Fruit fly (Drosophila melanogaster) whole organism, embryonic: ENCODE measurements around the gene CG5359.
A peak's percentile ranks its signal among the peaks of the same experiment; 100 is the strongest.

Source experiments
- Asciz ChIP-seq: fragments of 200-800 bp; sonication (Bioruptor generic); optimal IDR thresholded peaks from 2 replicates; lab custom pipeline; 2017; ENCODE audit warnings: missing biosample characterization, mild to moderate bottlenecking, missing genetic modification characterization, missing genetic modification reagents
- Atf-2 ChIP-seq: fragments of 200-800 bp; sonication (Bioruptor generic); optimal IDR thresholded peaks from 2 replicates; lab custom pipeline; 2016; ENCODE audit warnings: missing biosample characterization, missing genetic modification characterization
- C15 ChIP-seq: fragments of 200-800 bp; sonication (Bioruptor generic); IDR thresholded peaks from 3 replicates; pipeline ENCODE4 v1.3.6; 2022; ENCODE audit warnings: missing biosample characterization, missing genetic modification characterization
- CG10543 ChIP-seq: fragments of 200-800 bp; sonication (Bioruptor generic); optimal IDR thresholded peaks from 3 replicates; lab custom pipeline; 2017; ENCODE audit warnings: missing biosample characterization, mild to moderate bottlenecking, missing genetic modification characterization, moderate library complexity
- CG12391 ChIP-seq: fragments of 200-800 bp; sonication (Bioruptor generic); optimal IDR thresholded peaks from 3 replicates; lab custom pipeline; 2018; ENCODE audit warnings: missing biosample characterization, mild to moderate bottlenecking, missing genetic modification characterization, moderate library complexity
- CG14014 ChIP-seq: fragments of 200-800 bp; sonication (Bioruptor generic); IDR thresholded peaks from 2 replicates; pipeline ENCODE4 v1.3.6; 2022; ENCODE audit warnings: missing biosample characterization, missing genetic modification characterization
- CG14441 ChIP-seq: fragments of 200-800 bp; sonication (Bioruptor generic); IDR thresholded peaks from 2 replicates; pipeline ENCODE4 v1.3.6; 2022; ENCODE audit warnings: missing biosample characterization, missing genetic modification characterization
- CG17359 ChIP-seq: fragments of 200-800 bp; sonication (Bioruptor generic); optimal IDR thresholded peaks from 3 replicates; lab custom pipeline; 2018; ENCODE audit warnings: missing biosample characterization, mild to moderate bottlenecking, missing genetic modification characterization, moderate library complexity
- CG1792 ChIP-seq: fragments of 200-800 bp; sonication (Bioruptor generic); optimal IDR thresholded peaks from 2 replicates; lab custom pipeline; 2016; ENCODE audit warnings: missing biosample characterization, missing genetic modification characterization
- CG18476 ChIP-seq: fragments of 200-800 bp; sonication (Bioruptor generic); optimal IDR thresholded peaks from 2 replicates; lab custom pipeline; 2016; ENCODE audit warnings: missing biosample characterization, mild to moderate bottlenecking, missing genetic modification characterization
- CG2712 ChIP-seq: fragments of 200-800 bp; optimal IDR thresholded peaks from 3 replicates; lab custom pipeline; 2019; ENCODE audit warnings: missing biosample characterization, mild to moderate bottlenecking, missing genetic modification characterization, moderate library complexity
- CG30403 ChIP-seq: fragments of 200-800 bp; sonication (Bioruptor generic); optimal IDR thresholded peaks from 3 replicates; lab custom pipeline; 2016; ENCODE audit warnings: missing biosample characterization, missing genetic modification characterization
- CG32767 ChIP-seq: fragments of 200-800 bp; sonication (Bioruptor generic); IDR thresholded peaks from 2 replicates; pipeline ENCODE4 v1.3.6; 2022; ENCODE audit warnings: missing biosample characterization, missing genetic modification characterization
- CG43689 ChIP-seq: fragments of 200-800 bp; sonication (Bioruptor generic); IDR thresholded peaks from 2 replicates; pipeline ENCODE4 v1.3.6; 2022; ENCODE audit warnings: missing biosample characterization, missing genetic modification characterization
- CG4730 ChIP-seq: fragments of 200-800 bp; sonication (Bioruptor generic); IDR thresholded peaks from 2 replicates; pipeline ENCODE4 v1.3.6; 2022; ENCODE audit warnings: missing biosample characterization, missing genetic modification characterization
- CG6175 ChIP-seq: fragments of 200-800 bp; sonication (Bioruptor generic); IDR thresholded peaks from 3 replicates; pipeline ENCODE4 v1.3.6; 2022; ENCODE audit warnings: missing biosample characterization, missing genetic modification characterization
- CG7786 ChIP-seq: fragments of 200-800 bp; sonication (Bioruptor generic); optimal IDR thresholded peaks from 2 replicates; lab custom pipeline; 2016; ENCODE audit warnings: missing biosample characterization, missing genetic modification characterization
- CG9876 ChIP-seq: fragments of 200-800 bp; sonication (Bioruptor generic); optimal IDR thresholded peaks from 2 replicates; lab custom pipeline; 2016; ENCODE audit warnings: missing biosample characterization, missing genetic modification characterization
- CTCF ChIP-seq: fragments of 200-800 bp; sonication (Bioruptor generic); optimal IDR thresholded peaks from 2 replicates; lab custom pipeline; 2017; ENCODE audit warnings: missing biosample characterization, mild to moderate bottlenecking, missing genetic modification characterization, moderate library complexity
- Deaf1 ChIP-seq: fragments of 200-800 bp; optimal IDR thresholded peaks from 3 replicates; lab custom pipeline; 2019; ENCODE audit warnings: missing biosample characterization, mild to moderate bottlenecking, missing genetic modification characterization, moderate library complexity
- Dp ChIP-seq: fragments of 200-800 bp; sonication (Bioruptor generic); optimal IDR thresholded peaks from 2 replicates; lab custom pipeline; 2018; ENCODE audit warnings: missing biosample characterization, mild to moderate bottlenecking, missing genetic modification characterization, moderate library complexity
- Ets65A ChIP-seq: fragments of 200-800 bp; sonication (Bioruptor generic); peaks from one replicate; lab custom pipeline; 2016; ENCODE audit warnings: missing biosample characterization, missing genetic modification characterization
- H2.0 ChIP-seq: fragments of 200-800 bp; sonication (Bioruptor generic); IDR thresholded peaks from 2 replicates; pipeline ENCODE4 v1.3.6; 2022; ENCODE audit warnings: missing biosample characterization, missing genetic modification characterization
- HLH54F ChIP-seq: fragments of 200-800 bp; sonication (Bioruptor generic); optimal IDR thresholded peaks from 3 replicates; lab custom pipeline; 2016; ENCODE audit warnings: missing biosample characterization, missing genetic modification characterization
- HLHmδ ChIP-seq: fragments of 200-800 bp; sonication (Bioruptor generic); optimal IDR thresholded peaks from 2 replicates; lab custom pipeline; 2018; ENCODE audit warnings: missing biosample characterization, mild to moderate bottlenecking, missing genetic modification characterization, moderate library complexity
- Hey ChIP-seq: fragments of 200-800 bp; sonication (Bioruptor generic); optimal IDR thresholded peaks from 3 replicates; lab custom pipeline; 2018; ENCODE audit warnings: missing biosample characterization, mild to moderate bottlenecking, missing genetic modification characterization
- Hr3 ChIP-seq: fragments of 200-800 bp; sonication (Bioruptor generic); optimal IDR thresholded peaks from 3 replicates; lab custom pipeline; 2016; ENCODE audit warnings: missing biosample characterization, missing genetic modification characterization
- Lpt ChIP-seq: fragments of >200 bp; optimal IDR thresholded peaks from 2 replicates; lab custom pipeline; 2018; ENCODE audit warnings: missing biosample characterization, missing genetic modification characterization
- Mes4 ChIP-seq: fragments of 200-800 bp; sonication (Bioruptor generic); optimal IDR thresholded peaks from 2 replicates; lab custom pipeline; 2016; ENCODE audit warnings: missing biosample characterization, missing genetic modification characterization
- NFAT ChIP-seq: fragments of 200-800 bp; sonication (Bioruptor generic); IDR thresholded peaks from 2 replicates; pipeline ENCODE4 v1.3.6; 2022; ENCODE audit warnings: missing biosample characterization, missing genetic modification characterization
- NK7.1 ChIP-seq: fragments of 200-800 bp; sonication (Bioruptor generic); optimal IDR thresholded peaks from 3 replicates; lab custom pipeline; 2016; ENCODE audit warnings: missing biosample characterization, missing genetic modification characterization
- Optix ChIP-seq: fragments of 200-800 bp; sonication (Bioruptor generic); IDR thresholded peaks from 3 replicates; pipeline ENCODE4 v1.3.6; 2022; ENCODE audit warnings: missing biosample characterization, missing genetic modification characterization
- Ptx1 ChIP-seq: fragments of 200-800 bp; sonication (Bioruptor generic); IDR thresholded peaks from 2 replicates; pipeline ENCODE4 v1.3.6; 2022; ENCODE audit warnings: missing biosample characterization, missing genetic modification characterization
- Xbp1 ChIP-seq: fragments of 200-800 bp; sonication (Bioruptor generic); optimal IDR thresholded peaks from 3 replicates; lab custom pipeline; 2016; ENCODE audit warnings: missing biosample characterization, mild to moderate bottlenecking, missing genetic modification characterization
- aop ChIP-seq: fragments of 200-800 bp; sonication (Bioruptor generic); IDR thresholded peaks from 2 replicates; pipeline ENCODE4 v1.3.6; 2022; ENCODE audit warnings: missing biosample characterization, missing genetic modification characterization
- az2 ChIP-seq: fragments of 200-800 bp; sonication (Bioruptor generic); optimal IDR thresholded peaks from 3 replicates; lab custom pipeline; 2016; ENCODE audit warnings: missing biosample characterization, missing genetic modification characterization
- bab2 ChIP-seq: fragments of 200-800 bp; sonication (Bioruptor generic); optimal IDR thresholded peaks from 2 replicates; lab custom pipeline; 2016; ENCODE audit warnings: missing biosample characterization, missing genetic modification characterization
- bcd ChIP-seq: fragments of 200-800 bp; sonication (Bioruptor generic); optimal IDR thresholded peaks from 2 replicates; lab custom pipeline; 2017; ENCODE audit warnings: missing biosample characterization, mild to moderate bottlenecking, missing genetic modification characterization
- chm ChIP-seq: fragments of 200-800 bp; sonication (Bioruptor generic); IDR thresholded peaks from 2 replicates; pipeline ENCODE4 v1.3.6; 2022; ENCODE audit warnings: missing biosample characterization, missing genetic modification characterization
- danr ChIP-seq: fragments of 200-800 bp; sonication (Bioruptor generic); IDR thresholded peaks from 2 replicates; pipeline ENCODE4 v1.3.6; 2022; ENCODE audit warnings: missing biosample characterization, missing genetic modification characterization
- gcm2 ChIP-seq: fragments of 200-800 bp; sonication (Bioruptor generic); optimal IDR thresholded peaks from 2 replicates; lab custom pipeline; 2016; ENCODE audit warnings: missing biosample characterization, missing genetic modification characterization
- grau ChIP-seq: fragments of 200-800 bp; optimal IDR thresholded peaks from 3 replicates; lab custom pipeline; 2019; ENCODE audit warnings: missing biosample characterization, mild to moderate bottlenecking, missing genetic modification characterization, moderate library complexity
- h ChIP-seq: fragments of >200 bp; optimal IDR thresholded peaks from 2 replicates; lab custom pipeline; 2017
- hb ChIP-seq: fragments of 200-800 bp; sonication (Bioruptor generic); IDR thresholded peaks from 3 replicates; pipeline ENCODE4 v1.3.6; 2022; ENCODE audit warnings: missing biosample characterization, missing genetic modification characterization; ENCODE audit not compliant: partially characterized antibody
- jigr1 ChIP-seq: fragments of 200-800 bp; sonication (Bioruptor generic); IDR thresholded peaks from 3 replicates; pipeline ENCODE4 v1.3.6; 2022; ENCODE audit warnings: missing biosample characterization, missing genetic modification characterization
- jumu ChIP-seq: fragments of 200-800 bp; sonication (Bioruptor generic); optimal IDR thresholded peaks from 3 replicates; lab custom pipeline; 2016; ENCODE audit warnings: missing biosample characterization, missing genetic modification characterization
- luna ChIP-seq: fragments of 200-800 bp; sonication (Bioruptor generic); optimal IDR thresholded peaks from 2 replicates; lab custom pipeline; 2016; ENCODE audit warnings: missing biosample characterization, missing genetic modification characterization
- org-1 ChIP-seq: fragments of 200-800 bp; sonication (Bioruptor generic); optimal IDR thresholded peaks from 2 replicates; lab custom pipeline; 2017; ENCODE audit warnings: missing biosample characterization, missing genetic modification characterization
- run ChIP-seq: fragments of 200-800 bp; sonication (Bioruptor generic); optimal IDR thresholded peaks from 3 replicates; lab custom pipeline; 2018; ENCODE audit warnings: missing biosample characterization, mild to moderate bottlenecking, missing genetic modification characterization
- sim ChIP-seq: fragments of 200-800 bp; sonication (Bioruptor generic); IDR thresholded peaks from 2 replicates; pipeline ENCODE4 v1.3.6; 2022; ENCODE audit warnings: missing biosample characterization, missing genetic modification characterization
- twi ChIP-seq: fragments of 200-800 bp; optimal IDR thresholded peaks from 2 replicates; lab custom pipeline; 2019; ENCODE audit warnings: missing biosample characterization, mild to moderate bottlenecking, missing genetic modification characterization, moderate library complexity
- unpg ChIP-seq: fragments of 200-800 bp; sonication (Bioruptor generic); optimal IDR thresholded peaks from 3 replicates; lab custom pipeline; 2018; ENCODE audit warnings: missing biosample characterization, mild to moderate bottlenecking, missing genetic modification characterization, moderate library complexity
- vfl ChIP-seq: fragments of 200-800 bp; sonication (Bioruptor generic); optimal IDR thresholded peaks from 2 replicates; lab custom pipeline; 2016; ENCODE audit warnings: missing biosample characterization, missing genetic modification characterization

Gene CG5359

dm6 chr3R:10024032-10024712, 23.1 kb upstream of the CG5359 start (continued):
- TF ChIP-seq Hr3 (peak; percentile 5), C15 (GFP tag; lab: Robert Waterston, UW) (no peak), Xbp1 (peak; percentile 28), Asciz (GFP tag; lab: Kevin White, UChicago) (no peak), CG7786 (peak; percentile 60), bcd (peak; percentile 14), twi (tag; lab: Kevin White, UChicago) (no peak), Ptx1 (peak; percentile 49), Mes4 (GFP tag; lab: Kevin White, UChicago) (no peak), CG14014 (peak; percentile 63), CG18476 (GFP tag; lab: Kevin White, UChicago) (no peak), CG6175 (GFP tag; lab: Robert Waterston, UW) (0 out of 3 replicates have a peak, but pooled peaks have one; percentile 40), Dp (GFP tag; lab: Kevin White, UChicago) (no peak), CG9876 (GFP tag; lab: Kevin White, UChicago) (no peak), CG2712 (tag; lab: Kevin White, UChicago) (no peak), gcm2 (no peak), CG12391 (tag; lab: Kevin White, UChicago) (no peak), CG10543 (GFP tag; lab: Kevin White, UChicago) (peak; percentile 74), Hey (tag; lab: Kevin White, UChicago) (no peak), Ets65A (GFP tag; lab: Kevin White, UChicago) (peak; percentile 75), CG30403 (peak; percentile 12), NFAT (GFP tag; lab: Robert Waterston, UW) (peak; percentile 54), aop (no peak), h (lab: Kevin White, UChicago) (no peak), Lpt (GFP tag; lab: Kevin White, UChicago) (no peak), luna (GFP tag; lab: Kevin White, UChicago) (no peak), danr (no peak), grau (tag; lab: Kevin White, UChicago) (no peak), unpg (no peak), az2 (GFP tag; lab: Kevin White, UChicago) (peak; percentile 13), hb (no peak), org-1 (GFP tag; lab: Kevin White, UChicago) (no peak), HLH54F (GFP tag; lab: Kevin White, UChicago) (no peak), HLHmδ (GFP tag; lab: Kevin White, UChicago) (no peak), CG4730 (GFP tag; lab: Robert Waterston, UW) (no peak), Optix (GFP tag; lab: Robert Waterston, UW) (peak; percentile 41; the same call in 1 of the 3 replicates), Deaf1 (tag; lab: Kevin White, UChicago) (no peak), CG17359 (no peak), Atf-2 (GFP tag; lab: Kevin White, UChicago) (no peak), run (tag; lab: Kevin White, UChicago) (peak; percentile 1), bab2 (GFP tag; lab: Kevin White, UChicago) (peak; percentile 55), jigr1 (no peak), CTCF (GFP tag; lab: Kevin White, UChicago) (no peak), CG1792 (peak; percentile 20), H2.0 (GFP tag; lab: Robert Waterston, UW) (peak; percentile 19; the same call in 1 of the 2 replicates), chm (no peak), vfl (GFP tag; lab: Kevin White, UChicago) (no peak), CG14441 (GFP tag; lab: Robert Waterston, UW) (peak; percentile 62), NK7.1 (no peak), jumu (GFP tag; lab: Kevin White, UChicago) (peak; percentile 24), CG32767 (no peak), sim (GFP tag; lab: Robert Waterston, UW) (no peak), CG43689 (GFP tag; lab: Robert Waterston, UW) (no peak)
